Fruit fly (Drosophila melanogaster): ENCODE measurements around the gene Leash.

The Leash gene

DNA sequence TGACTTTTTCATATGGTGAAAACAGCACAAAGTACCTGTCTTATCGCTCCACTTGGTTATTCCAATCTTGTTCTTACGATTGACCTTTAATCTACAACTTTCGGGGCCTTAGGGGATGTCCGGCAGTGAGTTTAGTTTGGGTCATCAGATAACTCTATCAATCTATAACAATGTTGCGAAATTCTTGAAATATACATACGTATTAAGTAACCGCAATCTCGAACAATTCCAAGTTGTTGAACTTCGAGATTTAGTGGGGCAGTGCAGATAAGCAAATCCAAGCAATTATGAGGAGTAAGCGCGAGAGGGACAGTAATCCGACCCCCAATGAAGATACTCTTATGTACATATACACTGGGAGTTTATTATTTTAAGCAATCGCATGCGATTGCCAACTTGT is 14.8 kb upstream of the Leash start:
- TF ChIP-seq Rel (GFP tag; optimal IDR thresholded peaks at IDR 0.05): no peak
- TF ChIP-seq Rel (tag; optimal IDR thresholded peaks at IDR 0.05): peak; percentile 35
- TF ChIP-seq foxo (GFP tag; optimal IDR thresholded peaks at IDR 0.05): no peak

DNA sequence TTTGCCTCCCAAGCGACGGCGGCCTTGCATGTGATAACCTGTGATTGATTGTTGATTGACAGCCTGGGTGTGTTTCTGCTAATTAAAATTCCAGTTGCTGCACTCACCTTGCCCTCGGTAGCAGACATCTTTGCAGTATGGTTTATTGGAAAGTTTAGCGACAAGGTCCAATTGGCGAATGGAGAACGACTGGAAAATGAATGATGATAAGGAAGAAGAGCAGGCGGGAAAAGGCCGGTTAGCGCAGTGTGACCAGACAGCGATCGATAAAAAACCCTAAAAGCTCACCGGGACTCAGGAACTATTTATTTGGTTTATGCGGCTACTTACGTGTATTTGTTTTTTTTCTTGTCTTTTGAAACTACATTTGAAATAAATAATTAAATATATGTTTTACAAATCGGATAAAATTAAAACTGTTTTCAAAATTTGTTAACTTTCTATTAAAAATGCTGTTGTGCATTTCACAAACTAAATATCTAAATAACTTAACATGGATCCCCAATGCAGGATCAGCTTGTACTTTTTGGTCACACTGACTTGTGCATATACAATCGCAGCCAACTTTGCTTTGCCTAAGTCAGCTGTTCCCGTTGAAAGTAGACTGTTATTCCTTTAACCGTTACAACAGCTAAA is 13.1 kb upstream of the Leash start, which contains the start of gene Fdh:
Gene Fdh, minus strand, starts transcription at position 234 of the 636 bp plus-strand sequence.
- TF ChIP-seq dmrt93B (GFP tag; optimal IDR thresholded peaks at IDR 0.05) (peak; percentile 15), HLH106 (tag; optimal IDR thresholded peaks at IDR 0.05) (peak; percentile 56), CrebA (GFP tag; optimal IDR thresholded peaks at IDR 0.05; ENCODE audit: borderline replicate concordance) (no peak), fru (GFP tag; optimal IDR thresholded peaks at IDR 0.05) (peak; percentile 23), CG32264 (GFP tag; optimal IDR thresholded peaks at IDR 0.05) (no peak), tai (GFP tag; optimal IDR thresholded peaks at IDR 0.05) (no peak), OdsH (GFP tag; optimal IDR thresholded peaks at IDR 0.05) (peak; percentile 61), foxo (GFP tag; optimal IDR thresholded peaks at IDR 0.05) (peak in 1 of 2 experiments; percentile 76), GATAd (GFP tag; optimal IDR thresholded peaks at IDR 0.05) (no peak), pan (optimal IDR thresholded peaks at IDR 0.05) (no peak), Vsx2 (GFP tag; optimal IDR thresholded peaks at IDR 0.05; ENCODE audit: partially characterized antibody) (peak; percentile 80), sage (GFP tag; optimal IDR thresholded peaks at IDR 0.05) (no peak), br (GFP tag; optimal IDR thresholded peaks at IDR 0.05) (peak; percentile 50), Dif (GFP tag; optimal IDR thresholded peaks at IDR 0.05; ENCODE audit: partially characterized antibody) (no peak), N (GFP tag; optimal IDR thresholded peaks at IDR 0.05) (no peak), dl (GFP tag; optimal IDR thresholded peaks at IDR 0.05; ENCODE audit: insufficient read depth in 1 of 2, partially characterized antibody in 2 of 2) (no peak), ey (GFP tag; optimal IDR thresholded peaks at IDR 0.05) (peak; percentile 36), jim (GFP tag; optimal IDR thresholded peaks at IDR 0.05) (no peak), Hnf4 (GFP tag; optimal IDR thresholded peaks at IDR 0.05) (peak; percentile 67), Sp1 (GFP tag; optimal IDR thresholded peaks at IDR 0.05) (peak; percentile 68), dsf (GFP tag; optimal IDR thresholded peaks at IDR 0.05; ENCODE audit: borderline replicate concordance) (no peak), psq (GFP tag; optimal IDR thresholded peaks at IDR 0.05) (peak; percentile 57), Mio (GFP tag; optimal IDR thresholded peaks at IDR 0.05) (no peak), Rel (GFP tag; optimal IDR thresholded peaks at IDR 0.05) (no peak), Rel (tag; optimal IDR thresholded peaks at IDR 0.05) (peak; percentile 42), usp (GFP tag; optimal IDR thresholded peaks at IDR 0.05) (no peak), h (GFP tag; optimal IDR thresholded peaks at IDR 0.05) (peak; percentile 72), Jra (GFP tag; optimal IDR thresholded peaks at IDR 0.05) (peak; percentile 13), Myc (optimal IDR thresholded peaks at IDR 0.05) (no peak), brk (GFP tag; optimal IDR thresholded peaks at IDR 0.05) (no peak), lola (GFP tag; optimal IDR thresholded peaks at IDR 0.05) (no peak), Abd-B (GFP tag; optimal IDR thresholded peaks at IDR 0.05) (no peak), Hr78 (GFP tag; optimal IDR thresholded peaks at IDR 0.05) (no peak), woc (GFP tag; optimal IDR thresholded peaks at IDR 0.05) (peak; percentile 62), Hr83 (GFP tag; optimal IDR thresholded peaks at IDR 0.05; ENCODE audit: poor library complexity, severe bottlenecking) (peak; percentile 15), rgr (GFP tag; optimal IDR thresholded peaks at IDR 0.05) (peak; percentile 58), Dfd (GFP tag; optimal IDR thresholded peaks at IDR 0.05) (no peak), sv (GFP tag; optimal IDR thresholded peaks at IDR 0.05) (peak; percentile 2), CG9705 (GFP tag; optimal IDR thresholded peaks at IDR 0.05) (peak; percentile 53)

- TF ChIP-seq ey (GFP tag; optimal IDR thresholded peaks at IDR 0.05) (no peak), foxo (GFP tag; optimal IDR thresholded peaks at IDR 0.05) (no peak), CrebA (GFP tag; optimal IDR thresholded peaks at IDR 0.05; ENCODE audit: borderline replicate concordance) (no peak), Myc (optimal IDR thresholded peaks at IDR 0.05) (no peak), Abd-B (GFP tag; optimal IDR thresholded peaks at IDR 0.05) (no peak), lola (GFP tag; optimal IDR thresholded peaks at IDR 0.05) (no peak), CG9705 (GFP tag; optimal IDR thresholded peaks at IDR 0.05) (no peak), Hr78 (GFP tag; optimal IDR thresholded peaks at IDR 0.05) (no peak), fru (GFP tag; optimal IDR thresholded peaks at IDR 0.05) (no peak), woc (GFP tag; optimal IDR thresholded peaks at IDR 0.05) (no peak), Dif (GFP tag; optimal IDR thresholded peaks at IDR 0.05; ENCODE audit: partially characterized antibody) (no peak), OdsH (GFP tag; optimal IDR thresholded peaks at IDR 0.05) (no peak), Jra (GFP tag; optimal IDR thresholded peaks at IDR 0.05) (no peak), jim (GFP tag; optimal IDR thresholded peaks at IDR 0.05) (no peak), sv (GFP tag; optimal IDR thresholded peaks at IDR 0.05) (no peak), brk (GFP tag; optimal IDR thresholded peaks at IDR 0.05) (no peak), Rel (GFP tag; optimal IDR thresholded peaks at IDR 0.05) (no peak), Rel (tag; optimal IDR thresholded peaks at IDR 0.05) (no peak)
Measured at dm6 chr3R:10872820-10873219, 12.5 kb upstream of the Leash start, which contains the start of gene CG4596. Gene CG4596, plus strand, starts transcription at chr3R:10873038.
